Worm (Caenorhabditis elegans) whole organism, late embryonic: ENCODE results near the gene daf-36.

Experiments used
- ama-1 ChIP-seq: fragments of 150-350 bp; optimal IDR thresholded peaks from 2 replicates; lab custom pipeline; 2014
- gmeb-2 ChIP-seq: sonication (generic microtip); optimal IDR thresholded peaks from 2 replicates; lab custom pipeline; 2016; ENCODE audit warnings: missing genetic modification characterization, inconsistent platforms, missing compliant biosample characterization
- hlh-30 ChIP-seq: sonication (generic microtip); optimal IDR thresholded peaks from 2 replicates; lab custom pipeline; 2017; ENCODE audit warnings: antibody characterized with exemption, missing genetic modification characterization, missing compliant biosample characterization; ENCODE audit not compliant: insufficient read depth
- madf-2 ChIP-seq: sonication (generic microtip); optimal IDR thresholded peaks from 2 replicates; lab custom pipeline; 2017; ENCODE audit warnings: missing genetic modification characterization, missing compliant biosample characterization
- nfya-1 ChIP-seq: sonication (generic microtip); optimal IDR thresholded peaks from 2 replicates; lab custom pipeline; 2017; ENCODE audit warnings: missing genetic modification characterization, mild to moderate bottlenecking, missing compliant biosample characterization, antibody characterized with exemption, moderate library complexity
- pha-2 ChIP-seq: sonication (generic microtip); optimal IDR thresholded peaks from 2 replicates; lab custom pipeline; 2017; ENCODE audit warnings: mild to moderate bottlenecking, missing genetic modification characterization, missing compliant biosample characterization
- unc-86 ChIP-seq: sonication (generic microtip); optimal IDR thresholded peaks from 2 replicates; lab custom pipeline; 2016; ENCODE audit warnings: missing genetic modification characterization, missing compliant biosample characterization

- TF ChIP-seq unc-86 (tag; lab: Kevin White, UChicago): no peak
- TF ChIP-seq hlh-30 (tag; lab: Kevin White, UChicago): no peak
- no peak for TF ChIP-seq ama-1 (lab: Kevin White, UChicago)
- no peak for TF ChIP-seq nfya-1 (tag; lab: Kevin White, UChicago)
- no peak for TF ChIP-seq gmeb-2
- TF ChIP-seq madf-2 (tag; lab: Kevin White, UChicago): no peak
- no peak for TF ChIP-seq pha-2 (tag; lab: Kevin White, UChicago)
Measured at ce11 chrV:10224619-10225018, 891 bp downstream of the daf-36 start.
